Fruit fly (Drosophila melanogaster) whole organism, pupa: ENCODE measurements around the gene CG5062.

Experiments
- CG10348 ChIP-seq: fragments of 200-800 bp; sonication (Bioruptor generic); IDR thresholded peaks from 2 replicates; pipeline ENCODE4 v1.3.6; 2022; ENCODE audit warnings: missing biosample characterization, missing genetic modification characterization
- CG15710 ChIP-seq: fragments of 200-800 bp; sonication (Bioruptor generic); optimal IDR thresholded peaks from 2 replicates; lab custom pipeline; 2018; ENCODE audit warnings: missing biosample characterization, mild to moderate bottlenecking, missing genetic modification characterization, moderate library complexity
- CG17806 ChIP-seq: fragments of 200-800 bp; sonication (Bioruptor generic); optimal IDR thresholded peaks from 2 replicates; lab custom pipeline; 2018; ENCODE audit warnings: missing biosample characterization, mild to moderate bottlenecking, missing genetic modification characterization, moderate library complexity
- CG32121 ChIP-seq: fragments of 200-800 bp; sonication (Bioruptor generic); IDR thresholded peaks from 2 replicates; pipeline ENCODE4 v1.3.6; 2022; ENCODE audit warnings: missing biosample characterization, missing genetic modification characterization
- D1 ChIP-seq: fragments of 200-800 bp; sonication (Bioruptor generic); optimal IDR thresholded peaks from 2 replicates; lab custom pipeline; 2018; ENCODE audit warnings: missing biosample characterization, mild to moderate bottlenecking, missing genetic modification characterization, moderate library complexity
- EcR ChIP-seq: fragments of 200-800 bp; sonication (Bioruptor generic); optimal IDR thresholded peaks from 3 replicates; lab custom pipeline; 2019; ENCODE audit warnings: missing biosample characterization, missing genetic modification characterization, mild to moderate bottlenecking, moderate library complexity, missing genetic modification reagents
- Pif1B ChIP-seq: fragments of 200-800 bp; sonication (Bioruptor generic); optimal IDR thresholded peaks from 3 replicates; lab custom pipeline; 2016; ENCODE audit warnings: missing biosample characterization, missing genetic modification characterization

- TF ChIP-seq CG32121 (GFP tag; lab: Robert Waterston, UW): no peak
- no peak for TF ChIP-seq D1 (tag; lab: Kevin White, UChicago)
- TF ChIP-seq CG17806: no peak
- no peak for TF ChIP-seq EcR (GFP tag; lab: Kevin White, UChicago)
- no peak for TF ChIP-seq CG10348 (GFP tag; lab: Robert Waterston, UW)
- no peak for TF ChIP-seq Pif1B (GFP tag; lab: Kevin White, UChicago)
- no peak for TF ChIP-seq CG15710 (tag; lab: Kevin White, UChicago)
Measured at dm6 chrX:5164924-5165323, 17.2 kb downstream of the CG5062 start.
